Worm (Caenorhabditis elegans) whole organism, mixed stage, embryonic: ENCODE data around the gene nstp-8.

Experiments used
- ceh-83 ChIP-seq: fragments of 200-800 bp; sonication (Bioruptor generic); optimal IDR thresholded peaks from 2 replicates; lab custom pipeline; 2018; ENCODE audit warnings: mild to moderate bottlenecking, missing genetic modification characterization, missing compliant biosample characterization
- snpc-4 ChIP-seq: fragments of 150-350 bp; optimal IDR thresholded peaks from 2 replicates; lab custom pipeline; 2014; ENCODE audit warnings: missing biosample characterization, missing genetic modification characterization
- unc-39 ChIP-seq: fragments of 150-350 bp; optimal IDR thresholded peaks from 2 replicates; lab custom pipeline; 2014; ENCODE audit warnings: missing biosample characterization, missing genetic modification characterization

- TF ChIP-seq unc-39 (tag; lab: Kevin White, UChicago) (no peak), snpc-4 (tag; lab: Kevin White, UChicago) (no peak), ceh-83 (GFP tag; lab: Kevin White, UChicago) (no peak)
Measured at ce11 chrV:2264455-2264854, 49.0 kb downstream of the nstp-8 start, which contains the start of gene nhr-183.
